Worm (Caenorhabditis elegans): ENCODE measurements around the gene T28C12.15.

T28C12.15 gene

DNA sequence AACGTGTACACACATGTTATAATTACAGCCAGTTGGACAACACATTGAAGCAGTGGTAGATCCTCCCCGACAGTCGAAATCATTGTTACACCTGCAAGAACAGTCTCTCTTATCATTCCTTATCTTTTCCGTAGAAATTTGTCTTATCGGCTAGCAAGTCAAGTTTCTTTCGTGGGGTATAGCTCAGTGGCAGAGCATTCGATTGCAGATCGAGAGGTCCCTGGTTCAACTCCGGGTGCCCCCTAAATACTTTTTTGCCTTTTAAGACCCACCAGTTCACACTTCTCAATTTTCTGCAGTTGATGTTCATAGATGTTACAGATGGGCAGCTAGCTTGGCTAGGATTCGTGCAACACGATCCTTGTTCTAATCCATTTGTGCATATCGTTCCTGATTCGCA, 13.6 kb upstream of the T28C12.15 start (continued):
- peak; percentile 93 for TF ChIP-seq lin-26 (GFP tag; IDR thresholded peaks at IDR 0.05)
- TF ChIP-seq ztf-3 (GFP tag; optimal IDR thresholded peaks at IDR 0.05) = no peak
- TF ChIP-seq B0019.2 (GFP tag; conservative IDR thresholded peaks at IDR 0.05) = no peak
- peak; percentile 17 for TF ChIP-seq atf-7 (tag; optimal IDR thresholded peaks at IDR 0.05)
- TF ChIP-seq madf-3 (GFP tag; IDR thresholded peaks at IDR 0.05) = 0 out of 2 replicates have a peak, but pooled peaks have one; percentile 50
- TF ChIP-seq ztf-22 (GFP tag; optimal IDR thresholded peaks at IDR 0.05) = peak; percentile 7
- TF ChIP-seq snpc-1.3 (tag; optimal IDR thresholded peaks at IDR 0.05; ENCODE audit: insufficient read depth) = no peak
- TF ChIP-seq lir-1 (GFP tag; conservative IDR thresholded peaks at IDR 0.05) = no peak
- peak; percentile 58 for TF ChIP-seq attf-5 (GFP tag; optimal IDR thresholded peaks at IDR 0.05)
- no peak for TF ChIP-seq Y53F4B.3 (GFP tag; IDR thresholded peaks at IDR 0.05)
- 0 out of 2 replicates have a peak, but pooled peaks have one; percentile 19 for TF ChIP-seq bed-2 (GFP tag; IDR thresholded peaks at IDR 0.05)
- peak; percentile 56 for TF ChIP-seq athp-1 (tag; optimal IDR thresholded peaks at IDR 0.05)
- no peak for TF ChIP-seq B0336.3 (GFP tag; IDR thresholded peaks at IDR 0.05)
- TF ChIP-seq F22D6.2 (tag; optimal IDR thresholded peaks at IDR 0.05) = no peak
- no peak for TF ChIP-seq mel-28 (tag; optimal IDR thresholded peaks at IDR 0.05; ENCODE audit: borderline replicate concordance)
- no peak for TF ChIP-seq nfya-2 (GFP tag; IDR thresholded peaks at IDR 0.05)
- peak; percentile 91 for TF ChIP-seq tbp1 (GFP tag; optimal IDR thresholded peaks at IDR 0.05)
- TF ChIP-seq ccch-3 (GFP tag; optimal IDR thresholded peaks at IDR 0.05) = no peak
- no peak for TF ChIP-seq hlh-26 (GFP tag; conservative IDR thresholded peaks at IDR 0.05)
- TF ChIP-seq cebp-1 (GFP tag; IDR thresholded peaks at IDR 0.05) = 0 out of 2 replicates have a peak, but pooled peaks have one; percentile 26
- TF ChIP-seq cebp-1 (tag; optimal IDR thresholded peaks at IDR 0.05) = no peak
- TF ChIP-seq ceh-40 (GFP tag; IDR thresholded peaks at IDR 0.05) = peak; percentile 91
- no peak for TF ChIP-seq let-526 (GFP tag; IDR thresholded peaks at IDR 0.05)
- peak; percentile 56 for TF ChIP-seq lin-54 (GFP tag; optimal IDR thresholded peaks at IDR 0.05)
- peak; percentile 34; the same call in 1 of the 2 replicates for TF ChIP-seq egrh-3 (GFP tag; IDR thresholded peaks at IDR 0.05)
- peak; percentile 60 for TF ChIP-seq madf-10 (tag; optimal IDR thresholded peaks at IDR 0.05)
- TF ChIP-seq ets-4 (GFP tag; optimal IDR thresholded peaks at IDR 0.05) = peak; percentile 67
- TF ChIP-seq sptf-2 (GFP tag; optimal IDR thresholded peaks at IDR 0.05) = peak; percentile 76
- peak; percentile 66 for TF ChIP-seq madf-6 (GFP tag; IDR thresholded peaks at IDR 0.05)
- TF ChIP-seq rec-8 (tag; optimal IDR thresholded peaks at IDR 0.05) = peak; percentile 5 to 85
- TF ChIP-seq lag-1 (GFP tag; IDR thresholded peaks at IDR 0.05) = 0 out of 2 replicates have a peak, but pooled peaks have one; percentile 69
- TF ChIP-seq nhr-27 (tag; optimal IDR thresholded peaks at IDR 0.05) = peak; percentile 83
- no peak for TF ChIP-seq hmg-20 (GFP tag; IDR thresholded peaks at IDR 0.05)
- TF ChIP-seq rcor-1 (GFP tag; IDR thresholded peaks at IDR 0.05) = peak; percentile 51; the same call in 1 of the 2 replicates
- peak; percentile 2 for TF ChIP-seq fkh-3 (tag; optimal IDR thresholded peaks at IDR 0.05)
- no peak for TF ChIP-seq Y67H2A.10 (GFP tag; conservative IDR thresholded peaks at IDR 0.05)
- no peak for TF ChIP-seq tbx-9 (tag; optimal IDR thresholded peaks at IDR 0.05; ENCODE audit: borderline replicate concordance)
- no peak for TF ChIP-seq F10E7.11 (tag; optimal IDR thresholded peaks at IDR 0.05)
- TF ChIP-seq C06A6.2 (GFP tag; conservative IDR thresholded peaks at IDR 0.05) = no peak
- peak; percentile 6 for TF ChIP-seq ceh-27 (GFP tag; optimal IDR thresholded peaks at IDR 0.05)
- TF ChIP-seq hlh-12 (tag; optimal IDR thresholded peaks at IDR 0.05) = peak; percentile 6
- TF ChIP-seq sea-2 (GFP tag; IDR thresholded peaks at IDR 0.05) = 0 out of 2 replicates have a peak, but pooled peaks have one; percentile 9
- no peak for TF ChIP-seq ztf-28 (GFP tag; IDR thresholded peaks at IDR 0.05)
- TF ChIP-seq let-607 (tag; optimal IDR thresholded peaks at IDR 0.05) = peak; percentile 16 to 34
- no peak for TF ChIP-seq dpff-1 (tag; optimal IDR thresholded peaks at IDR 0.05)
- TF ChIP-seq F39B2.1 (GFP tag; IDR thresholded peaks at IDR 0.05) = no peak
- peak; percentile 33; the same call in 1 of the 2 replicates for TF ChIP-seq F33H1.4 (GFP tag; IDR thresholded peaks at IDR 0.05)
- TF ChIP-seq B0035.1 (tag; optimal IDR thresholded peaks at IDR 0.05) = no peak
